Worm (Caenorhabditis elegans): ENCODE measurements around the gene C16D2.1.

The C16D2.1 gene

DNA sequence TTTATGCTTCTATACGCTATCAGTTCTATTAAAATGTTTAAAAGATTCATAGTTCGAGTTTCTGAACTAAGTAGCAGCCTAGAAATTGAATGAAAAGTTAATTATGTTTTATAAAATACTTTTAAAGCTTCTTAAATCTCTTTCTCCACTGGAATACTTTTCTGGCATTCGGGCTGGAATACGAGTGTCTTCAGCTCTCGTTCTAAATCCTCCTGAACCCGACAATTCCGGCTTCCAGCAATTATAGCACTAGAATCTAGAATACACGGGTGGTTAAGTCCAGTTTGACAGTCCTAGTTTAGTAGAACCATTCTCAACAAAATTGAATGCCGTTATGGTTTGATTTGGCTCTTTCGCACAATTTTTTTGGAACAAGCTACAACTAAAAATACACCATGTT lies 875 bp downstream of the C16D2.1 start:
- no peak for TF ChIP-seq him-1 (tag; optimal IDR thresholded peaks at IDR 0.05)
- TF ChIP-seq dao-5 (tag; optimal IDR thresholded peaks at IDR 0.05) = no peak
- TF ChIP-seq W03F9.2 (tag; optimal IDR thresholded peaks at IDR 0.05) = no peak

DNA sequence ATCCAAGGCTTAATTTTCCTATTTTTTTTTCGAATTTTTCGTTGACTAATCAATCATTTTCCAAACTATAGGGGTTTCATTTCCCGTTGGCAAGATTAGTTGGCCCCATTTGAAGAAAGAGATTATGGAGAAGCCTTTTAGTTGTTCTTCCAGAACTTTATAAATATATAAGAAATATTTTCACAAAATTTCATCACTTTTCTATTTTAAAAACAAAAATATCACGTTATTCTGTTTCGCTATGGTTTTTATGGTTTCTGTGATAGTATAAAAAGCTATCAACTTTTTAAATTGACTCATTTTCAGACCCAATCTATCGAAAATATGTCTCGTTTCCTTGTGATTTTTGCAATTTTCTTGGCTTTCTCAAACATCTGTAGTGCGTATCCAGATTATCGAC lies 4.4 kb downstream of the C16D2.1 start, which contains the start of gene nlp-78:
nlp-78 (plus strand) TSS at position 301 of the 400 bp plus-strand sequence.
- TF ChIP-seq W03F9.2 (tag; optimal IDR thresholded peaks at IDR 0.05) = no peak

DNA sequence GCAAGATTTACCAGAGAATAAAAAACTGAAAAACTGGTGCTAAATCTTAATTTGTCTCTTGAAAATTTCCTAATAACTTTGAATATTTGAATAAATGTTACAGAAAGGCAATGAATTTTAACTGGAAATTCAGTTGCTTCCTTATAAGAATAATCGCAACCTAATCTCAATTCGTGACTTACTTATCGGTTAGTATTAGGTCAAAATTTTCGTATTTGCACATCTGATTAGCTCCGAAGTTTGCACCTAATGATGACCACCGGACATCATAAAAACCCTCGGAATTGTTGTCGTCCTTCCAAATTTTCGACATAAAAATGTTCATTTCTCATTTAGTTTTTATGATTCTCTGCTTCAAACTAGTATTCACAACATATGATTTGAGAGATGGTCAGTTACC lies 6.3 kb downstream of the C16D2.1 start, which contains the start of gene C16D2.3:
C16D2.3 (plus strand) TSS at position 301 of the 400 bp plus-strand sequence.
- TF ChIP-seq dao-5 (tag; optimal IDR thresholded peaks at IDR 0.05) (no peak), him-1 (tag; optimal IDR thresholded peaks at IDR 0.05) (no peak), W03F9.2 (tag; optimal IDR thresholded peaks at IDR 0.05) (no peak)

DNA sequence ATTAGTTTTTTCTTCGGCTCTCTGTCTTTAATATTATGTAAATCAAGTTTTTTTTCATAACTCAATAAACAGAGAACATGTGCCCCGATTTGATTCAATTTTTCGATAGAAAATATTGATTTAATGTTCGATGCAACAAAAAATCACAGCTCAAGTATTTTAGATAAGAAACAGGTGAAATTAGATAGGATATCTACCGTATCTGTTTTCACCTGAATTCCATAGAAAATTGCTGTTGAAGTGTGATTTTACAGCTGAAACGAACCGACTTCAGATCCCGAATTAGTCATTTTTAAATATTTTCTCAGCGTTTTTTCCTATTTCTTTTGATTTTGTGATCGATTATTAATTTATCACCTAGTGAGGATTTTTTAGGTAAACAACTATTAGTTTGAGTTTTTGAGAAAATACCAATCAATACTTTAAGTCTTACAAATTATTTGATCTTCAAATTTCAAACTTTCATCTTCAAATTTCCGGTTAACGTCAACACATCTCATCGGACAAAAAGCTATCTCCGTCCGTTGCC lies 7.8 kb downstream of the C16D2.1 start, which contains the start of gene Y9C2UA.1:
Y9C2UA.1 (plus strand) TSS at position 479 of the 529 bp plus-strand sequence.
- no peak for TF ChIP-seq W03F9.2 (tag; optimal IDR thresholded peaks at IDR 0.05)
- no peak for TF ChIP-seq dao-5 (tag; optimal IDR thresholded peaks at IDR 0.05)
- no peak for TF ChIP-seq him-1 (tag; optimal IDR thresholded peaks at IDR 0.05)

DNA sequence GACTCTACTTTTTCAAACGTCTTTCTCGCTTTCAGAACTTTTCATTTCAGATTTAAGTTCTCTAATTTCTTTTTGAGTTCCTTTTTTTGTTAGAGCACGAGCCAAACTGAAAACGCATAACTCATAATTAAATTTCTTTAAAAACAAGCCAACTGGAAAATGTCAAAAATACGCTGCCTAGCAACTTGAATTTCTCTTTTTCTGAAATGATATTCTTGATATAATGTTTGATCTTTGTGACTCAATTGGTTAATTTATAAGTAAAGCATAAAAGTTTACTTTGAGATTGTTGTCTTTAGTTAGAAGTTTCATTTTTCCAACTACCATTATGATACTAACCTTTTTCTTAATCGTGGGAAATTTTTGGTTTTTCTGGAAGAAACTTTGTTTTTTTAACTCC lies 9.6 kb downstream of the C16D2.1 start:
- TF ChIP-seq him-1 (tag; optimal IDR thresholded peaks at IDR 0.05) (no peak), dao-5 (tag; optimal IDR thresholded peaks at IDR 0.05) (no peak), W03F9.2 (tag; optimal IDR thresholded peaks at IDR 0.05) (no peak)

DNA sequence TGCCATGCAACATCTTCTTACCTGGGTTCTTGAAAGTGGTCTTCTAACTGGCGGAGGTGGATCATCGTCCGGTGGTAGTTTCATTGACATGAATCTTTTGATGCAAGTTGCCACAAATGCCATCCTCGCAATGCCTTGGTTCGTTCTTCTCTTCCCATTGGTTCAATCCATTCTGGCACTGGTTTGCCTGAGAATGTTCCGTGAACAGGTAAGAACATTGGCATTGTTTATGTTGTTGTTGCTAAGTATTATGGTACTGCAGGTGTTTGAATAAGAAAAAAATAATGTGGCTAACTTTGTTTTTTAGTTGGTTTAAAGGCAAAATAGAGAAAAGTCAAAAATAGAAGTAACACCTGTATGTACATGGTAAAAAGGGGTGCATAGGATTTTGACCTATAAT lies 12.3 kb downstream of the C16D2.1 start:
- TF ChIP-seq W03F9.2 (tag; optimal IDR thresholded peaks at IDR 0.05) (no peak), dao-5 (tag; optimal IDR thresholded peaks at IDR 0.05) (no peak), him-1 (tag; optimal IDR thresholded peaks at IDR 0.05) (no peak)

DNA sequence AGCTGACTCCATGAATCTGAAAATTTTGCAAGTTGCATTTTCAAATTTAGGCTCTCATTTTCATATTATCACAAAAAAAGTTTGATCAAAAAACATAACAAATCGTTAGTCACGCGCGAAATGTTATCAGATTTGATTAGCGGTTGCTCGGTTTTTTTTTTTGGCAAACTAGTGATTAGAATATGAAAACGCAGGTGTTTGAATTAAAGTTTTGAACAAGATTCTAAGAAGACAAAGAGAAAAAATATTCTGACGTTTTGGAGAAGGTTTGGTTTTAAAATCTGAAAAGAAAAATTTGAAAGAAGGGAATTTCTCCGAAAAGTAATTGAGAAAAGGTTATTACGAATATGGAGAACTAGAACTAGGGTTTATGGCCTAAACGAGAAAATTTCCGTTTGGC lies 12.9 kb downstream of the C16D2.1 start:
- no peak for TF ChIP-seq W03F9.2 (tag; optimal IDR thresholded peaks at IDR 0.05)
- no peak for TF ChIP-seq him-1 (tag; optimal IDR thresholded peaks at IDR 0.05)
- TF ChIP-seq dao-5 (tag; optimal IDR thresholded peaks at IDR 0.05) = no peak

DNA sequence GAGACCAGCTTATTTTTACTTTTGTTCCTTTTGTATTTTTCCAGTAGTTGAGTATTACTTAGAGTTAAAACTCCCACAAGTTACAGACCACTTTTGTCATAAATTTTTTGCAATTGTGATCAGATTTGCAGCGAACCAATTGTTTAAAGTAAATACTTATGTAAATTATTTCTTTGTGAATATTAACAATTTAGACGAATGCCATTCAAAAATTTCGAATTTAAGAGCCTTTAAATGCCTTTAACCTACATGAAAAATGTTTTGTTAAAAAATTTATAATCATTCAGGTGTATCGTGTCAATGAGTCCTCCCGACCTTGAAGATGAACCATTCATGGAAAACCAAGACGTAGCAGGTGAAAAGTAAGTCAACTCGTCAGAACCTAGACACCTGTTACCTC lies 14.5 kb downstream of the C16D2.1 start, which contains the start of gene W07A12.4:
W07A12.4 (plus strand) TSS at position 301 of the 400 bp plus-strand sequence.
- TF ChIP-seq him-1 (tag; optimal IDR thresholded peaks at IDR 0.05) (no peak), dao-5 (tag; optimal IDR thresholded peaks at IDR 0.05) (no peak), W03F9.2 (tag; optimal IDR thresholded peaks at IDR 0.05) (no peak)

DNA sequence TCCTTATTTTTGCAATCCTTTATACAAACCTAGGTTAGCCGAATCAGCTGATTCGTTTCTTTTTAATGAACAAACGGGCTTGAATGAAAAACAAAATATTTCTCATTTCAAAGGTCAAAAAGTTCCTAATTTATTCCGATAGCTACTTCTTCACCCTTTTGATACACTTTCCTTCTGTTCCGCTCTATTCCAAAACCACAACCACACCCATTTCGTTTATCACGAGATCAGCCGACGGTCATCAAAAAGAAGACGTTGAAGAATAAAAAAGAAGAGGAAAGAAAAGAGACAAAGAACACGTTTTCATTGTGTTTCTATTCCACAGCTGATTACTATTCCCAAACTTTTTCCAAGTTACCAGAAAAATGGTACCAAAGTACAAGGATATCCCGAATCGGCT lies 16.6 kb downstream of the C16D2.1 start:
- TF ChIP-seq dao-5 (tag; optimal IDR thresholded peaks at IDR 0.05) (no peak), him-1 (tag; optimal IDR thresholded peaks at IDR 0.05) (no peak), W03F9.2 (tag; optimal IDR thresholded peaks at IDR 0.05) (no peak)

DNA sequence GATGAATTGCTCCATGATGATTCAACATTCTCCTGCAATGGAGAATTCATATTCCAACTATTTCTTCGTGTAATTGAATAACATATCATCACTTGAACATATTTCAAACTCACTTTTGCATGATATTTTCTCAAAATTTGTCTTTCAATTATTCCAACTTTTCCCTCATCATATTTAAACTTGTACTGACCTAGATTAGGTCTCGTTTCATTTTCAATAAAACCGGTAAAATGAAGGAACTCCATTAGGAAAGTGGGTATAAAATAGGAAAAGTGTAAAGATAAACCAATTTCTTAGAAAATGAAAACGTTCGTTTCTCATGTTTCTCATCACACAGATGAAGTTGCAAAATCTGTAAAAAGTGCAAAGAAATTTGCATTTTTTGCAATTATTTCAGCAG lies 20.8 kb downstream of the C16D2.1 start, which contains the start of gene col-78:
col-78 (plus strand) TSS at position 301 of the 400 bp plus-strand sequence.
- TF ChIP-seq W03F9.2 (tag; optimal IDR thresholded peaks at IDR 0.05) = no peak
- no peak for TF ChIP-seq dao-5 (tag; optimal IDR thresholded peaks at IDR 0.05)
- no peak for TF ChIP-seq him-1 (tag; optimal IDR thresholded peaks at IDR 0.05)

DNA sequence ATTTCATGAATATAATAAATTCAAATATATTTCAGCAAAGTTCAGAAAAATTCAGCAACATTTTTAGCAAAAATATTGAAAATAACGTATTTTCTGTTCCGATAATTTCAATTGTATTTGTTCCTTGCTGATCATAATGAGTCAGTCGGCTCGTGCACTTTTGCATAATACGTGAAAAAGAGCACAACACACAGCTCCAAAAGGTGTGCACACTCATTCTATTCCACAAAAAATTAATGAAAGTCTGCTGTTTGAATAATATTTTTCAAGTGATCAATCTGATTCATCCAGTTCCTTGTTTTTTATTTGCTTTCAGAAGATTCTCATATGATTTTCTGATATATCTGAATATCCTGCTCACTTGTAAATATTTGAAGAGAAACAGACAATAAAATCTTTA lies 22.9 kb downstream of the C16D2.1 start:
- no peak for TF ChIP-seq dao-5 (tag; optimal IDR thresholded peaks at IDR 0.05)
- no peak for TF ChIP-seq him-1 (tag; optimal IDR thresholded peaks at IDR 0.05)
- TF ChIP-seq W03F9.2 (tag; optimal IDR thresholded peaks at IDR 0.05) = no peak

DNA sequence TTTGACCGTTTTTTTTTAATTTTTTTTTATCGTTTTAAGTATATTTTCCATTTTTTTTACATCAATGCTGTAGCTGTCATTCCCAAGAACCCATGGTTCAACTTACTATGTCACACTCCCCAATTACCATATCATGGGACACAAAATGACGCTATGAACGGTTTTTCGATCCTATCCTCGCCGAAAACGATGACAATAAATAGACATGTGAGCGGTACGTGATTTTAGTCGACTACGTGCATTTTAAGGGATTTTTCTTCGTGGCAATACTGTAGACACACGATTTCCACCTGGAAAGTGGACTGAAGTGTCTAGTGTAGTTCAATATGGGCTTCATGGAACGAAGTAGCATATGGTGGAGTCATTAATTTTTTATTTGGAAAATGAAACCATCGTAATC lies 24.8 kb downstream of the C16D2.1 start:
- TF ChIP-seq W03F9.2 (tag; optimal IDR thresholded peaks at IDR 0.05) = no peak

DNA sequence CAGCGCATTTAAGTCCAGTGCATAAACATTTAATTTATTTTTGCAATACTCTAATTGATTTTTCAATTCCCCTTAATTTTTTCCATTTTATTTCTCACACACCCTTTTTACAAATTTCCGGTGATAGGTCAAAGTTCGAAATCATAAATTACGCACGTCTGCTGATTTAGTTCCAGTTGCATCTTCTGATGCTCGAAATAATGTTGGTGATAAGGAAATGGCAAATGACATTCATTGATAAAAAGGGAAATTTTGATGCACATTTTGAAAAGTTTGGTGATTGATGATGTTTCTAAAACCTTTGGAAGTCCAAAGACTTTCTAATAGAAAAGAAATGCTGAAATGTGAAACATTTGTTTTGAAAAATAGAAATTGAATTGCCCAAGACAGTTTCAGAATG lies 25.7 kb downstream of the C16D2.1 start:
- TF ChIP-seq dao-5 (tag; optimal IDR thresholded peaks at IDR 0.05) (no peak), him-1 (tag; optimal IDR thresholded peaks at IDR 0.05) (no peak), W03F9.2 (tag; optimal IDR thresholded peaks at IDR 0.05) (no peak)

DNA sequence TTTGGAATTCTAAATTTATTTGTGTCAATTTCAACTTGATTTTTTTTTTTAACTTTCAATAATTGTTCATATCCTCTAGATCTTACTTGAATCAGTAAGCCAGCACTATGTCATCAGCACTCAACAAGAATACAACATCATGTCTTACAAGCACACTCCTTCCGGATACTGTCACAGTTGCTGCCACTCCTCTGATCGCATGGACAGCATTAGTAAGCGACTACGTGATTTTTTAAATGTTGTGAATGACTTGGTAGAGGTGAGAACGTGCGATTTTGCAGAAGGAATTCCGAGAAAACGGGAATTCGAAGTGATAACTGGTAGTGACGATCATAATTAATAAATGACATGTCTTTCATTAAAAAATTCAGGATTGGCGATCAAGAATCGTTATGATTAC lies 26.6 kb downstream of the C16D2.1 start, which contains the start of gene oac-54:
oac-54 (plus strand) TSS at position 83 of the 400 bp plus-strand sequence.
- TF ChIP-seq him-1 (tag; optimal IDR thresholded peaks at IDR 0.05) (no peak), dao-5 (tag; optimal IDR thresholded peaks at IDR 0.05) (no peak), W03F9.2 (tag; optimal IDR thresholded peaks at IDR 0.05) (no peak)

DNA sequence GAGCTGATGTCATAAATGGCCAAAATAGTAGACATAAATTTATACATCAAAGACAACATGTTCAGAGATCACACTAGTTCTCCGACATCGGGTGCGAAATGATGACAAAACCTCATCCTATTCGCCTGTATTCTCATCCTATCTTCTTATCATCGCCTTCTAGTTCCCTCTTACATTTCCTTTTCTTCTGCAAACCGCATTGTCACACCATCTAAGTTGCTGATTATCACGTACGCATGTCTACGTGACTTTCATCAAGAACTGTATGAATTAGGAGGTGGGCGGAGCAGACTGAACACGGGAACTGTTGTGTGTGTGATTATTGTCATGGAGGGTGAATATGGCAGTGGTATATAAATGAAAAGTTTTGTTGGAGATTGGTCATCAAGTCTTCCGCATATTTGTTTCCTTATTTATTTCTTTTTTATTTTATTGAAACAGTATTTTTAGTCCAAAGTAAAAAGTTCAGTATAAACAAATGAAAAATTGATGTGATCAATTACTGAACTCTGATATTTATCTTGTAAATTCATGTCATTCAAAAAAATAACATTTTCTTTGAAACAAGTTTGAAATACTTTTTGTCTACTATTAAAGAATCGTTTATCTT lies 28.8 kb downstream of the C16D2.1 start:
- TF ChIP-seq him-1 (tag; optimal IDR thresholded peaks at IDR 0.05) (no peak), W03F9.2 (tag; optimal IDR thresholded peaks at IDR 0.05) (no peak), dao-5 (tag; optimal IDR thresholded peaks at IDR 0.05) (no peak)
